Worm (Caenorhabditis elegans) whole organism, early embryonic: ENCODE measurements around the gene K03H9.3.
A peak's percentile ranks its signal among the peaks of the same experiment; 100 is the strongest.

Source experiments
- B0310.2 ChIP-seq: sonication (generic microtip); optimal IDR thresholded peaks from 2 replicates; lab custom pipeline; 2016; ENCODE audit warnings: mild to moderate bottlenecking, missing genetic modification characterization, missing compliant biosample characterization
- F13C5.2 ChIP-seq: sonication (generic microtip); optimal IDR thresholded peaks from 2 replicates; lab custom pipeline; 2017; ENCODE audit warnings: mild to moderate bottlenecking, missing genetic modification characterization, inconsistent platforms, missing compliant biosample characterization
- aly-1 ChIP-seq: sonication (generic microtip); optimal IDR thresholded peaks from 2 replicates; lab custom pipeline; 2016; ENCODE audit warnings: missing genetic modification characterization, missing compliant biosample characterization
- ceh-13 ChIP-seq: fragments of 200-800 bp; sonication (Bioruptor generic); optimal IDR thresholded peaks from 2 replicates; lab custom pipeline; 2018; ENCODE audit warnings: mild to moderate bottlenecking, missing genetic modification characterization, missing compliant biosample characterization
- ceh-36 ChIP-seq: sonication (generic microtip); optimal IDR thresholded peaks from 2 replicates; lab custom pipeline; 2016; ENCODE audit warnings: missing genetic modification characterization, inconsistent platforms, missing compliant biosample characterization
- flt-1 ChIP-seq: fragments of 200-800 bp; sonication (Bioruptor generic); IDR thresholded peaks from 2 replicates; pipeline ENCODE4 v1.3.6; 2022; ENCODE audit warnings: missing genetic modification characterization, missing compliant biosample characterization
- hmbx-1 ChIP-seq: sonication (generic microtip); optimal IDR thresholded peaks from 2 replicates; lab custom pipeline; 2016; ENCODE audit warnings: mild to moderate bottlenecking, missing genetic modification characterization, missing compliant biosample characterization
- hmg-4 ChIP-seq: fragments of 200-800 bp; sonication (Bioruptor generic); optimal IDR thresholded peaks from 2 replicates; lab custom pipeline; 2018; ENCODE audit warnings: mild to moderate bottlenecking, missing genetic modification characterization, missing compliant biosample characterization
- hnd-1 ChIP-seq: sonication (generic microtip); optimal IDR thresholded peaks from 2 replicates; lab custom pipeline; 2016; ENCODE audit warnings: missing genetic modification characterization, missing compliant biosample characterization
- pes-1 ChIP-seq: fragments of 200-800 bp; sonication (Bioruptor generic); IDR thresholded peaks from 2 replicates; pipeline ENCODE4 v1.3.6; 2022; ENCODE audit warnings: missing genetic modification reagents, missing genetic modification characterization, missing compliant biosample characterization
- scrt-1 ChIP-seq: fragments of 200-800 bp; sonication (Bioruptor generic); IDR thresholded peaks from 2 replicates; pipeline ENCODE4 v1.3.6; 2022; ENCODE audit warnings: missing genetic modification characterization, missing compliant biosample characterization
- sea-1 ChIP-seq: fragments of 200-800 bp; sonication (Bioruptor generic); conservative IDR thresholded peaks from 2 replicates; pipeline ENCODE4 v1.3.6; 2022; ENCODE audit warnings: missing genetic modification characterization, missing compliant biosample characterization
- tbx-11 ChIP-seq: fragments of 200-800 bp; sonication (Bioruptor generic); IDR thresholded peaks from 2 replicates; pipeline ENCODE4 v1.3.6; 2022; ENCODE audit warnings: missing genetic modification characterization, missing compliant biosample characterization
- tra-4 ChIP-seq: sonication (generic microtip); optimal IDR thresholded peaks from 2 replicates; lab custom pipeline; 2017; ENCODE audit warnings: missing genetic modification characterization, missing compliant biosample characterization

The K03H9.3 gene

DNA sequence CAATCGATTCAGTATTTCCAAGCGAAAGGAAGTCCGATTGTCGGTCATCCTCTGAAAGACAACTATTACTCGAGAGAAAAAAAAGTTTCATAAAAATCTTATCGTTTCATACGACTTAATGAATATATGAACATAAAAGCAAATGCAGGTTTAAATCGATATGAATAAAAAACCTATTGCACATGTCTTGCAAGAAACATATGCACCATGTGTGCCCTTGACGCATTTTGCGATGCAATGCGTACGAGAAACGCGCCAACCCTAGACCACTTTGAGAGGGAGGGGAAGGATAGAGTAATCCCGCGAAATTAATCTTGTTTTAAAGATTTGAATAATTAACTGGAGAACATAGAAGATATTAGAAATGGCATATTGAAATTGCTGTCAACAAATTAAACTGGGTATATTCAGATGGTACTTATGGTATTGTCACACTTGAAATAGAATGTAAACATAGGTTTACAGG lies 30.5 kb downstream of the K03H9.3 start, which contains the start of gene atg-16.2:
TSS of gene atg-16.2 (minus strand) at position 51 of the 466 bp plus-strand sequence.
- no peak for TF ChIP-seq tbx-11 (GFP tag; lab: Robert Waterston, UW)
- TF ChIP-seq ceh-36 (tag; lab: Kevin White, UChicago), result peak; percentile 11

DNA sequence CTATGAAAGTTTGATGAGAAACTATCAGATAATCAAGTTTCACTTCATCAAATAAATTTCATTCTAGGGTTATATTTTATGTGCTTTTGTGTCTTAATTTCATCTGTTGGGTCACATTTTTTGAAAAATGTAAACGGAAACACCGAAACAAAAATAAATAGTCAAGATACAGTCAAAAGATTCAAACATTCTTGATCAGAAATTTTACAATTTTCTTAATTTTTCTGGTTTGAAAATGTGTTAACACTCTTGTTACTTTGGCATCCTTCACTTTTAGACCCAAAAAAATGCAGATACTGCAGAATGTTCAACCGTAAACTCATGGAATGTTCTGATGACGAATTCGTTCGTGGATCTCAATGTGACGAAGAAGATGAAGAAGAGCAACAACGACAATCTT lies 31.8 kb downstream of the K03H9.3 start, which contains the start of gene aptf-1:
TSS of gene aptf-1 (plus strand) at position 301 of the 400 bp plus-strand sequence.
- no peak for TF ChIP-seq hnd-1
- no peak for TF ChIP-seq sea-1 (GFP tag; lab: Robert Waterston, UW)
- TF ChIP-seq F13C5.2 (tag; lab: Kevin White, UChicago), result no peak
- TF ChIP-seq aly-1, result no peak
- TF ChIP-seq scrt-1 (GFP tag; lab: Robert Waterston, UW), result no peak
- TF ChIP-seq tbx-11 (GFP tag; lab: Robert Waterston, UW), result no peak
- no peak for TF ChIP-seq flt-1 (GFP tag; lab: Robert Waterston, UW)
- no peak for TF ChIP-seq ceh-36 (tag; lab: Kevin White, UChicago)

DNA sequence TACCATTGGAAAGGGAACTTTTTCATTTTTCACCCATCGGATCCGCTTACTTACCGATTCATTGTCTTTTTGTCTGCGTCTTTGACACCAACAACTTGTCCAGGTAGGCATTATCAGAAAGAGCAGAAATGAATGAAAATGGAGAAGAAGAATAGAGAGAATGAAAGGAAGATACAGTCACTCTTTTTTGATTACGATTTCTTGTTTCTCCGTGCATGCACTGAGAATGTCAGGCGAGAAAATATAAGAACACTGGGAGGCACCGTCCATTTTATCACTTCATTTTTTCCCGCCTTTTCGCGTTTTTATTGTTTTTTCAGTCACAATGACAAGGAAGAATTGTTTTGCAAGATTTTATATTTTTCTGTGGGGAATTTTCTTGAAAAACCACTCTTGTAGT lies 46.4 kb downstream of the K03H9.3 start:
- TF ChIP-seq ceh-13 (GFP tag; lab: Kevin White, UChicago), result no peak
- TF ChIP-seq B0310.2 (tag; lab: Kevin White, UChicago), result no peak
- TF ChIP-seq hnd-1, result no peak

DNA sequence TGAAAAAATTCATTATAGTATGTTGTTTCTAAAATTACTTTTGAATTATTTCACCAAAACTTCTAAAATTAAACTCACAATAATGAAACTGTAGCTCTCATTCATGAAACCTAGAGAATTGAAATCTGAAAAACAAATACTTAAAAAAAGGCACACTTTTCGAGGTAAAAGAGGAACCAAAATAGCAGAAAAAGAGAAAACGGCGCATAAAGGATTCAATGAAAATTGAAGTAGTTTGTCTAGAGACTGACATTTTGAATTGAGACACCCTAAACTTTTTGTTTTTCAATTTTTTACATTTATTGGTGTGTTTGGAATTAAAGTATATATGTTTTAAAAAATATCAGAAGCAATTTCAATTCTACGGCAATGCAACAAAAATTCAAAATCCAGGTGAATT lies 48.1 kb downstream of the K03H9.3 start, which contains the start of gene dgk-5:
TSS of gene dgk-5 (minus strand) at position 101 of the 400 bp plus-strand sequence.
- TF ChIP-seq ceh-13 (GFP tag; lab: Kevin White, UChicago), result no peak
- TF ChIP-seq hmbx-1 (tag; lab: Kevin White, UChicago), result no peak
- no peak for TF ChIP-seq tbx-11 (GFP tag; lab: Robert Waterston, UW)
- no peak for TF ChIP-seq aly-1
- TF ChIP-seq scrt-1 (GFP tag; lab: Robert Waterston, UW), result no peak
- TF ChIP-seq sea-1 (GFP tag; lab: Robert Waterston, UW), result no peak
- TF ChIP-seq B0310.2 (tag; lab: Kevin White, UChicago), result no peak
- TF ChIP-seq F13C5.2 (tag; lab: Kevin White, UChicago), result no peak
- TF ChIP-seq hnd-1, result no peak
- no peak for TF ChIP-seq ceh-36 (tag; lab: Kevin White, UChicago)
- no peak for TF ChIP-seq tra-4 (tag; lab: Kevin White, UChicago)
- TF ChIP-seq hmg-4 (GFP tag; lab: Kevin White, UChicago), result no peak
- no peak for TF ChIP-seq pes-1 (GFP tag; lab: Robert Waterston, UW)
